Worm (Caenorhabditis elegans) whole organism, mixed stage, embryonic: ENCODE results near the gene F14D2.19.

Source experiments
- M03D4.4 ChIP-seq: sonication (generic microtip); optimal IDR thresholded peaks from 2 replicates; lab custom pipeline; 2017; ENCODE audit warnings: mild to moderate bottlenecking, missing genetic modification characterization, missing compliant biosample characterization
- blmp-1 ChIP-seq: fragments of 150-350 bp; optimal IDR thresholded peaks from 2 replicates; lab custom pipeline; 2014; ENCODE audit warnings: missing biosample characterization, missing genetic modification characterization
- ces-1 ChIP-seq: fragments of 150-350 bp; optimal IDR thresholded peaks from 2 replicates; lab custom pipeline; 2014; ENCODE audit warnings: missing biosample characterization, missing genetic modification reagents, missing genetic modification characterization
- elt-1 ChIP-seq: sonication (generic microtip); optimal IDR thresholded peaks from 2 replicates; lab custom pipeline; 2017; ENCODE audit warnings: missing genetic modification characterization, mild to moderate bottlenecking, missing compliant biosample characterization, antibody characterized with exemption, moderate library complexity, borderline replicate concordance; ENCODE audit not compliant: insufficient read depth
- lin-13 ChIP-seq: fragments of 150-350 bp; optimal IDR thresholded peaks from 2 replicates; lab custom pipeline; 2014; ENCODE audit warnings: missing biosample characterization, missing genetic modification characterization
- nhr-2 ChIP-seq: fragments of 150-350 bp; optimal IDR thresholded peaks from 2 replicates; lab custom pipeline; 2014; ENCODE audit warnings: missing biosample characterization, missing genetic modification characterization
- nhr-237 ChIP-seq: fragments of 150-350 bp; optimal IDR thresholded peaks from 2 replicates; lab custom pipeline; 2014; ENCODE audit warnings: missing biosample characterization, missing genetic modification characterization
- nhr-28 ChIP-seq: fragments of 150-350 bp; optimal IDR thresholded peaks from 2 replicates; lab custom pipeline; 2014; ENCODE audit warnings: missing biosample characterization, missing genetic modification characterization
- pha-4 ChIP-seq: fragments of 150-350 bp; optimal IDR thresholded peaks from 2 replicates; lab custom pipeline; 2018; ENCODE audit warnings: missing biosample characterization, missing genetic modification reagents, missing genetic modification characterization
- sem-2 ChIP-seq: fragments of 200-800 bp; sonication (Bioruptor generic); optimal IDR thresholded peaks from 2 replicates; lab custom pipeline; 2018; ENCODE audit warnings: mild to moderate bottlenecking, missing genetic modification characterization, missing compliant biosample characterization
- unc-39 ChIP-seq: fragments of 150-350 bp; optimal IDR thresholded peaks from 2 replicates; lab custom pipeline; 2014; ENCODE audit warnings: missing biosample characterization, missing genetic modification characterization
- ztf-11 ChIP-seq: fragments of 150-350 bp; optimal IDR thresholded peaks from 2 replicates; lab custom pipeline; 2014; ENCODE audit warnings: missing biosample characterization, missing genetic modification characterization

ce11 chrII:3367100-3367499, 30.2 kb upstream of the F14D2.19 start, which contains the start of gene Y49F6C.6:
- TF ChIP-seq M03D4.4 = no peak
- TF ChIP-seq nhr-28 (tag; lab: Kevin White, UChicago) = no peak
- TF ChIP-seq ces-1 (GFP tag; lab: Kevin White, UChicago) = no peak
- TF ChIP-seq unc-39 (tag; lab: Kevin White, UChicago) = no peak
- no peak for TF ChIP-seq lin-13 (tag; lab: Kevin White, UChicago)
- TF ChIP-seq nhr-237 (tag; lab: Kevin White, UChicago) = no peak
- no peak for TF ChIP-seq sem-2 (GFP tag; lab: Kevin White, UChicago)
- TF ChIP-seq elt-1 (tag; lab: Kevin White, UChicago) = no peak
- no peak for TF ChIP-seq ztf-11 (tag; lab: Kevin White, UChicago)
- no peak for TF ChIP-seq nhr-2 (tag; lab: Kevin White, UChicago)
- TF ChIP-seq pha-4 (tag; lab: Kevin White, UChicago) = no peak
- TF ChIP-seq blmp-1 (tag; lab: Kevin White, UChicago) = no peak
